Worm (Caenorhabditis elegans): Measurements from ENCODE around the gene josd-1.

The josd-1 gene

DNA sequence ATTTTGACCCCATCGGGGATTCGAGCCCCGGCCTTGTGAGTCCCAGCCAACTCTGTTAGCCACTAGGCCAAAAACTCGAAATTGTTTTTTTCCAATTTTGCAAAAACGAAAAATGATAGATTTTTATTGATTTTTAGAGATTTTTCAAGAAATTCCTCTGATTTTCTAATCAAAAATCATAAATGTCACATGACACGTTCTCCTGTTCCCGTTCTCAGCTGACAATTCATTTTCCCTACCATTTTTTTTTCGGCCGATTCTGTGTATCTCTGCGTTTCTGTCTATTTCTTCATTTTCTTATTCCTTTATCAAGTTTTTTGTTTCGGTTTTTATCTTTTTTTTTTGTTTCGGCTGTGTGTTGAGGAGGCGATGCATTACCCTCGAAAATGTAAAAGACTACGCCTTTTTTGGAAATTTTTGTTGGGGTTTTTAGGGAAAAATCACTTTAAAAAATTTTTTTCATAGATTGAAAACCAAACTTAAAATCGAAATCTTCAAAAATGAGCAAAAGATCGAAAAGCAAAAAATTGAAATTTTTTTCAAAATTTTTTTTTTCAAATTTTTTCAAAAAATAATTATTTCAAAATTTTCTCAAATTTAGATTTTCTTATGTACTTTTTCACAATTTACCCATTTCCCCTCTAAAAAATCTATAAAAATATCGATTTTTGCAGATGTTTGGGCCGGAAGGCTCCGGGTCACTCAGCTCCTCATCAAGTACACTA lies 37.9 kb downstream of the josd-1 start, which contains the start of gene klf-1:
TSS of gene klf-1 (plus strand) at position 675 of the 725 bp plus-strand sequence.
- TF ChIP-seq pqm-1 (tag; optimal IDR thresholded peaks at IDR 0.05) = peak; percentile 60
- peak; percentile 83 for TF ChIP-seq tra-1 (GFP tag; IDR thresholded peaks at IDR 0.05)
- TF ChIP-seq T20F7.1 (GFP tag; optimal IDR thresholded peaks at IDR 0.05) = peak; percentile 42
- peak; percentile 76 for TF ChIP-seq nhr-77 (tag; optimal IDR thresholded peaks at IDR 0.05)
- no peak for TF ChIP-seq lim-7 (GFP tag; IDR thresholded peaks at IDR 0.05)
- peak; percentile 87 for TF ChIP-seq nhr-28 (tag; optimal IDR thresholded peaks at IDR 0.05)
- no peak for TF ChIP-seq arid-1 (GFP tag; conservative IDR thresholded peaks at IDR 0.05)
- peak; percentile 24 for TF ChIP-seq lin-13 (GFP tag; optimal IDR thresholded peaks at IDR 0.05)
- peak; percentile 12 for TF ChIP-seq cey-2 (tag; optimal IDR thresholded peaks at IDR 0.05; ENCODE audit: borderline replicate concordance, insufficient read depth)
- peak; percentile 28 for TF ChIP-seq nhr-102 (tag; optimal IDR thresholded peaks at IDR 0.05)
- TF ChIP-seq mxl-2 (GFP tag; conservative IDR thresholded peaks at IDR 0.05) = no peak
- TF ChIP-seq mep-1 (tag; optimal IDR thresholded peaks at IDR 0.05) = peak; percentile 39
- peak; percentile 51 for TF ChIP-seq nhr-48 (tag; optimal IDR thresholded peaks at IDR 0.05)
- TF ChIP-seq daf-16 (GFP tag; optimal IDR thresholded peaks at IDR 0.05) = no peak
- TF ChIP-seq daf-16 (tag; optimal IDR thresholded peaks at IDR 0.05) = peak; percentile 52
- no peak for TF ChIP-seq ctbp-1 (GFP tag; IDR thresholded peaks at IDR 0.05)
- TF ChIP-seq dmd-6 (GFP tag; IDR thresholded peaks at IDR 0.05) = peak; percentile 86
- no peak for TF ChIP-seq gei-8 (GFP tag; optimal IDR thresholded peaks at IDR 0.05)
- peak; percentile 92 for TF ChIP-seq hlh-11 (tag; optimal IDR thresholded peaks at IDR 0.05)
- TF ChIP-seq unc-62 (GFP tag; optimal IDR thresholded peaks at IDR 0.05 in 1 of 2) = peak in 1 of 2 experiments; percentile 77
- TF ChIP-seq unc-62 (tag; optimal IDR thresholded peaks at IDR 0.05) = no peak
- peak; percentile 88 for TF ChIP-seq hlh-30 (tag; optimal IDR thresholded peaks at IDR 0.05; ENCODE audit: insufficient read depth)
- no peak for TF ChIP-seq hmg-1.1 (GFP tag; IDR thresholded peaks at IDR 0.05)
- no peak for TF ChIP-seq aly-2 (tag; optimal IDR thresholded peaks at IDR 0.05)
- TF ChIP-seq mdl-1 (tag; optimal IDR thresholded peaks at IDR 0.05) = peak in 1 of 2 experiments; percentile 58
- TF ChIP-seq lin-29 (GFP tag; IDR thresholded peaks at IDR 0.05) = no peak
- TF ChIP-seq set-16 (GFP tag; IDR thresholded peaks at IDR 0.05) = no peak
- TF ChIP-seq lsy-2 (tag; optimal IDR thresholded peaks at IDR 0.05) = peak in 1 of 2 experiments; percentile 48
- TF ChIP-seq vab-7 (GFP tag; IDR thresholded peaks at IDR 0.05) = no peak
- TF ChIP-seq aha-1 (tag) = peak; percentile 82
- no peak for TF ChIP-seq hif-1 (tag; optimal IDR thresholded peaks at IDR 0.05)
- peak; percentile 4 for TF ChIP-seq mxl-3 (GFP tag; optimal IDR thresholded peaks at IDR 0.05)
- TF ChIP-seq dve-1 (tag; optimal IDR thresholded peaks at IDR 0.05; ENCODE audit: insufficient read depth) = peak; percentile 84
- TF ChIP-seq nhr-111 (GFP tag; optimal IDR thresholded peaks at IDR 0.05) = no peak
- TF ChIP-seq nhr-10 (tag; optimal IDR thresholded peaks at IDR 0.05) = peak; percentile 35
- 0 out of 2 replicates have a peak, but pooled peaks have one; percentile 16 for TF ChIP-seq lin-1 (GFP tag; IDR thresholded peaks at IDR 0.05)
- peak; percentile 24 for TF ChIP-seq dpl-1 (GFP tag; optimal IDR thresholded peaks at IDR 0.05)

DNA sequence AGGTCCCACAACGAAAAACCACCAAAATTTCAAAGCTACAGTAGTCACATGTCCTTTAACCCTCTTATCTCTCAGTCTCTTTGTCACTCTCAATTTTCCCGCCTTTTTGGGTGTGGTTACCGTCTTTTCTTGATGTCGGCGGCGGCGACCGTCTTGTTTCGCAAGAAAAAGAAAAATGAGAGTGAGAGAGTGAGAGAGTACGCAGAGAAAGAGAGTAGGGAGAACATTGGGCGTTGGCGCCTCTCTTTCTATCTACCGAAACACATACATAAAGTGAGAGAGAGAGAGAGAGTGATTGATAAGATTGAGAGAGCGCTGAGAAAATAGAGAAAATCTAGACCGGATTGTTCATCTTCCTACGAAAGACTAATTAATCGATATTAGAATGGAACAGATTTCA lies 39.5 kb downstream of the josd-1 start:
- TF ChIP-seq aly-2 (tag; optimal IDR thresholded peaks at IDR 0.05) (no peak), ZK337.2 (GFP tag; IDR thresholded peaks at IDR 0.05) (no peak), nhr-25 (tag; optimal IDR thresholded peaks at IDR 0.05; ENCODE audit: borderline replicate concordance, insufficient read depth) (peak; percentile 77), zip-11 (GFP tag; IDR thresholded peaks at IDR 0.05) (no peak), jun-1 (tag; optimal IDR thresholded peaks at IDR 0.05) (peak; percentile 24), mxl-3 (GFP tag; optimal IDR thresholded peaks at IDR 0.05) (peak; percentile 88), R02D3.7 (tag; optimal IDR thresholded peaks at IDR 0.05) (no peak), nhr-10 (tag; optimal IDR thresholded peaks at IDR 0.05) (peak; percentile 58), lin-39 (tag; optimal IDR thresholded peaks at IDR 0.05) (no peak), daf-8 (GFP tag; IDR thresholded peaks at IDR 0.05) (no peak), snpc-1.2 (GFP tag; IDR thresholded peaks at IDR 0.05) (no peak), lin-13 (GFP tag; optimal IDR thresholded peaks at IDR 0.05) (peak; percentile 67), lin-1 (GFP tag; IDR thresholded peaks at IDR 0.05) (peak; percentile 62), dve-1 (tag; optimal IDR thresholded peaks at IDR 0.05; ENCODE audit: insufficient read depth) (peak; percentile 94), T26A8.4 (GFP tag; IDR thresholded peaks at IDR 0.05) (peak; percentile 46; the same call in 1 of the 2 replicates), dmd-6 (GFP tag; IDR thresholded peaks at IDR 0.05) (peak; percentile 91), tra-1 (GFP tag; IDR thresholded peaks at IDR 0.05) (peak; percentile 89), ama-1 (optimal IDR thresholded peaks at IDR 0.05) (peak; percentile 43), dpl-1 (GFP tag; optimal IDR thresholded peaks at IDR 0.05) (peak; percentile 60), F26F4.8 (GFP tag; conservative IDR thresholded peaks at IDR 0.05) (no peak), dmd-9 (GFP tag; IDR thresholded peaks at IDR 0.05) (no peak), nhr-77 (tag; optimal IDR thresholded peaks at IDR 0.05) (peak; percentile 74)
